Worm (Caenorhabditis elegans): ENCODE data around the gene T23E7.6.
A peak's percentile ranks its signal among the peaks of the same experiment; 100 is the strongest.

Gene T23E7.6

ce11 chrX:17683698-17684097 is 913 bp downstream of the T23E7.6 start:
- TF ChIP-seq hif-1 (tag; optimal IDR thresholded peaks at IDR 0.05) = no peak
- TF ChIP-seq nhr-28 (tag; optimal IDR thresholded peaks at IDR 0.05) = peak; percentile 16
- TF ChIP-seq nhr-77 (tag; optimal IDR thresholded peaks at IDR 0.05) = no peak
- TF ChIP-seq unc-62 (GFP tag; optimal IDR thresholded peaks at IDR 0.05 in 1 of 2) = peak in 1 of 2 experiments; percentile 86
- TF ChIP-seq unc-62 (tag; optimal IDR thresholded peaks at IDR 0.05) = no peak
- no peak for TF ChIP-seq php-3 (GFP tag; IDR thresholded peaks at IDR 0.05)
- no peak for TF ChIP-seq zip-11 (GFP tag; IDR thresholded peaks at IDR 0.05)
- no peak for TF ChIP-seq mdt-29 (GFP tag; IDR thresholded peaks at IDR 0.05)

ce11 chrX:17682280-17682679 is 2.3 kb downstream of the T23E7.6 start:
- TF ChIP-seq nhr-28 (tag; optimal IDR thresholded peaks at IDR 0.05) = peak; percentile 14
- no peak for TF ChIP-seq ZK337.2 (GFP tag; IDR thresholded peaks at IDR 0.05)

- TF ChIP-seq mdt-29 (GFP tag; IDR thresholded peaks at IDR 0.05) (no peak), snpc-4 (tag; optimal IDR thresholded peaks at IDR 0.05) (no peak), nhr-28 (tag; optimal IDR thresholded peaks at IDR 0.05) (peak; percentile 21), nhr-102 (tag; optimal IDR thresholded peaks at IDR 0.05) (no peak), lin-39 (tag; optimal IDR thresholded peaks at IDR 0.05) (no peak), Y105C5A.15 (GFP tag; IDR thresholded peaks at IDR 0.05) (no peak), pqm-1 (tag; optimal IDR thresholded peaks at IDR 0.05) (peak; percentile 54), ama-1 (optimal IDR thresholded peaks at IDR 0.05) (no peak), rbr-2 (tag; optimal IDR thresholded peaks at IDR 0.05) (no peak), dmd-9 (GFP tag; IDR thresholded peaks at IDR 0.05) (no peak), F44E2.7 (GFP tag; IDR thresholded peaks at IDR 0.05) (no peak), ceh-20 (GFP tag; IDR thresholded peaks at IDR 0.05) (no peak), daf-16 (GFP tag; optimal IDR thresholded peaks at IDR 0.05) (no peak), daf-16 (tag; optimal IDR thresholded peaks at IDR 0.05) (peak; percentile 11)
These were observed 3.1 kb downstream of the T23E7.6 start for ce11 chrX:17681534-17681933.

ce11 chrX:17676679-17677078 is 7.9 kb downstream of the T23E7.6 start:
- TF ChIP-seq aly-2 (tag; optimal IDR thresholded peaks at IDR 0.05) = no peak
- TF ChIP-seq set-16 (GFP tag; IDR thresholded peaks at IDR 0.05) = peak; percentile 56; the same call in 1 of the 2 replicates
- TF ChIP-seq unc-62 (GFP tag; optimal IDR thresholded peaks at IDR 0.05 in 1 of 2) = no peak
- no peak for TF ChIP-seq unc-62 (tag; optimal IDR thresholded peaks at IDR 0.05)
- no peak for TF ChIP-seq egl-43 (GFP tag; IDR thresholded peaks at IDR 0.05)

- TF ChIP-seq nhr-77 (tag; optimal IDR thresholded peaks at IDR 0.05) = no peak
- peak; percentile 92 for TF ChIP-seq set-16 (GFP tag; IDR thresholded peaks at IDR 0.05)
- TF ChIP-seq egl-43 (GFP tag; IDR thresholded peaks at IDR 0.05) = 0 out of 2 replicates have a peak, but pooled peaks have one; percentile 19
- TF ChIP-seq unc-62 (GFP tag; optimal IDR thresholded peaks at IDR 0.05 in 1 of 2) = peak in 1 of 2 experiments; percentile 47
- TF ChIP-seq unc-62 (tag; optimal IDR thresholded peaks at IDR 0.05) = no peak
- no peak for TF ChIP-seq Y105C5A.15 (GFP tag; IDR thresholded peaks at IDR 0.05)
These were observed 8.9 kb downstream of the T23E7.6 start for ce11 chrX:17675727-17676126.

- TF ChIP-seq pqm-1 (tag; optimal IDR thresholded peaks at IDR 0.05) (no peak), lin-29 (GFP tag; IDR thresholded peaks at IDR 0.05) (no peak), pha-4 (GFP tag; IDR thresholded peaks at IDR 0.05) (no peak; the same call in 1 of the 2 replicates), pha-4 (tag; optimal IDR thresholded peaks at IDR 0.05) (no peak), Y75B8A.6 (GFP tag; IDR thresholded peaks at IDR 0.05) (no peak), set-16 (GFP tag; IDR thresholded peaks at IDR 0.05) (peak; percentile 95), nhr-48 (tag; optimal IDR thresholded peaks at IDR 0.05) (no peak)
These were observed 10.3 kb downstream of the T23E7.6 start for ce11 chrX:17674313-17674712.

ce11 chrX:17672256-17672655 is 12.4 kb downstream of the T23E7.6 start:
- TF ChIP-seq tag-97 (GFP tag; IDR thresholded peaks at IDR 0.05) (no peak), egl-27 (tag; optimal IDR thresholded peaks at IDR 0.05) (no peak), lin-39 (tag; optimal IDR thresholded peaks at IDR 0.05) (no peak), egl-43 (GFP tag; IDR thresholded peaks at IDR 0.05) (no peak), tra-1 (GFP tag; IDR thresholded peaks at IDR 0.05) (no peak), dmd-8 (GFP tag; IDR thresholded peaks at IDR 0.05) (no peak), F26F4.8 (GFP tag; conservative IDR thresholded peaks at IDR 0.05) (no peak), nhr-25 (tag; optimal IDR thresholded peaks at IDR 0.05; ENCODE audit: borderline replicate concordance, insufficient read depth) (no peak), attf-4 (tag; optimal IDR thresholded peaks at IDR 0.05) (no peak), aha-1 (tag) (peak; percentile 20), nhr-77 (tag; optimal IDR thresholded peaks at IDR 0.05) (no peak), D1046.2 (GFP tag; IDR thresholded peaks at IDR 0.05) (no peak), nhr-28 (tag; optimal IDR thresholded peaks at IDR 0.05) (peak; percentile 7), sdz-12 (GFP tag; optimal IDR thresholded peaks at IDR 0.05) (no peak), lir-3 (tag; optimal IDR thresholded peaks at IDR 0.05) (no peak), jun-1 (tag; optimal IDR thresholded peaks at IDR 0.05) (no peak)
